Fruit fly (Drosophila melanogaster) whole organism, embryonic: ENCODE data around the gene Tsr1.

Experiments
- Ada2b ChIP-seq: fragments of 200-800 bp; sonication (Bioruptor generic); IDR thresholded peaks from 2 replicates; pipeline ENCODE4 v1.3.6; 2022; ENCODE audit warnings: missing biosample characterization, missing genetic modification characterization
- Awh ChIP-seq: fragments of 200-800 bp; sonication (Bioruptor generic); IDR thresholded peaks from 2 replicates; pipeline ENCODE4, ENCODE4 v1.3.6; 2022; ENCODE audit warnings: missing biosample characterization, missing genetic modification characterization
- Bgb ChIP-seq: fragments of 200-800 bp; sonication (Bioruptor generic); IDR thresholded peaks from 2 replicates; pipeline ENCODE4 v1.3.6; 2022; ENCODE audit warnings: missing biosample characterization, missing genetic modification characterization; ENCODE audit not compliant: partially characterized antibody
- CG1024 ChIP-seq: fragments of 200-800 bp; sonication (Bioruptor generic); IDR thresholded peaks from 2 replicates; pipeline ENCODE4 v1.3.6; 2022; ENCODE audit warnings: missing biosample characterization, missing genetic modification characterization
- CG10654 ChIP-seq: fragments of 200-800 bp; sonication (Bioruptor generic); optimal IDR thresholded peaks from 2 replicates; lab custom pipeline; 2016; ENCODE audit warnings: missing biosample characterization, missing genetic modification characterization
- CG11504 ChIP-seq: fragments of 200-800 bp; sonication (Bioruptor generic); optimal IDR thresholded peaks from 3 replicates; lab custom pipeline; 2019; ENCODE audit warnings: missing biosample characterization, mild to moderate bottlenecking, missing genetic modification characterization, moderate library complexity
- CG12391 ChIP-seq: fragments of 200-800 bp; sonication (Bioruptor generic); optimal IDR thresholded peaks from 3 replicates; lab custom pipeline; 2018; ENCODE audit warnings: missing biosample characterization, mild to moderate bottlenecking, missing genetic modification characterization, moderate library complexity
- CG14710 ChIP-seq: fragments of 200-800 bp; sonication (Bioruptor generic); optimal IDR thresholded peaks from 3 replicates; lab custom pipeline; 2019; ENCODE audit warnings: missing biosample characterization, mild to moderate bottlenecking, missing genetic modification characterization, moderate library complexity
- CG14860 ChIP-seq: fragments of 200-800 bp; sonication (Bioruptor generic); IDR thresholded peaks from 3 replicates; pipeline ENCODE4 v1.3.6; 2022; ENCODE audit warnings: missing biosample characterization, missing genetic modification characterization; ENCODE audit not compliant: partially characterized antibody
- CG15011 ChIP-seq: fragments of 200-800 bp; sonication (Bioruptor generic); optimal IDR thresholded peaks from 3 replicates; lab custom pipeline; 2018; ENCODE audit warnings: missing biosample characterization, mild to moderate bottlenecking, missing genetic modification characterization
- CG15479 ChIP-seq: fragments of 200-800 bp; sonication (Bioruptor generic); optimal IDR thresholded peaks from 3 replicates; lab custom pipeline; 2019; ENCODE audit warnings: missing biosample characterization, mild to moderate bottlenecking, missing genetic modification characterization, moderate library complexity
- CG15696 ChIP-seq: fragments of 200-800 bp; sonication (Bioruptor generic); optimal IDR thresholded peaks from 2 replicates; lab custom pipeline; 2019; ENCODE audit warnings: missing biosample characterization, mild to moderate bottlenecking, missing genetic modification characterization, moderate library complexity
- CG2116 ChIP-seq: fragments of 200-800 bp; sonication (Bioruptor generic); optimal IDR thresholded peaks from 3 replicates; lab custom pipeline; 2018; ENCODE audit warnings: missing biosample characterization, mild to moderate bottlenecking, missing genetic modification characterization
- CG32772 ChIP-seq: fragments of 200-800 bp; sonication (Bioruptor generic); IDR thresholded peaks from 2 replicates; pipeline ENCODE4 v1.3.6; 2022; ENCODE audit warnings: missing biosample characterization, missing genetic modification characterization
- CG34224 ChIP-seq: fragments of 200-800 bp; sonication (Bioruptor generic); IDR thresholded peaks from 3 replicates; pipeline ENCODE4 v1.3.6; 2022; ENCODE audit warnings: missing biosample characterization, missing genetic modification characterization; ENCODE audit not compliant: partially characterized antibody
- CG4282 ChIP-seq: fragments of 200-800 bp; sonication (Bioruptor generic); optimal IDR thresholded peaks from 2 replicates; lab custom pipeline; 2016; ENCODE audit warnings: missing biosample characterization, missing genetic modification characterization
- CG4360 ChIP-seq: fragments of 200-800 bp; sonication (Bioruptor generic); IDR thresholded peaks from 2 replicates; pipeline ENCODE4 v1.3.6; 2022; ENCODE audit warnings: missing biosample characterization, missing genetic modification characterization
- CG6683 ChIP-seq: fragments of 200-800 bp; sonication (Bioruptor generic); optimal IDR thresholded peaks from 2 replicates; lab custom pipeline; 2017; ENCODE audit warnings: missing biosample characterization, mild to moderate bottlenecking, missing genetic modification characterization, missing genetic modification reagents
- CG8281 ChIP-seq: fragments of 200-800 bp; sonication (Bioruptor generic); optimal IDR thresholded peaks from 2 replicates; lab custom pipeline; 2018; ENCODE audit warnings: missing biosample characterization, mild to moderate bottlenecking, missing genetic modification characterization, moderate library complexity
- Deaf1 ChIP-seq: fragments of 200-800 bp; optimal IDR thresholded peaks from 3 replicates; lab custom pipeline; 2019; ENCODE audit warnings: missing biosample characterization, mild to moderate bottlenecking, missing genetic modification characterization, moderate library complexity
- Dp ChIP-seq: fragments of 200-800 bp; sonication (Bioruptor generic); optimal IDR thresholded peaks from 2 replicates; lab custom pipeline; 2018; ENCODE audit warnings: missing biosample characterization, mild to moderate bottlenecking, missing genetic modification characterization, moderate library complexity
- E2f1 ChIP-seq: fragments of 200-800 bp; sonication (Bioruptor generic); IDR thresholded peaks from 2 replicates; pipeline ENCODE4 v1.3.6; 2022; ENCODE audit warnings: missing biosample characterization, missing genetic modification characterization
- ERR ChIP-seq: fragments of 200-800 bp; sonication (Bioruptor generic); optimal IDR thresholded peaks from 2 replicates; lab custom pipeline; 2016; ENCODE audit warnings: missing biosample characterization, missing genetic modification characterization
- Eip74EF ChIP-seq, 2 experiments: fragments of 200-800 bp in 1 of 2; fragments of >200 bp in 1 of 2; sonication (Bioruptor generic) in 1 of 2; optimal IDR thresholded peaks; 2 replicates each; lab custom pipeline; 2017 to 2019; ENCODE audit warnings: missing biosample characterization in 2 of 2, missing genetic modification characterization in 2 of 2, mild to moderate bottlenecking in 1 of 2, moderate library complexity in 1 of 2
- Hey ChIP-seq: fragments of 200-800 bp; sonication (Bioruptor generic); optimal IDR thresholded peaks from 3 replicates; lab custom pipeline; 2018; ENCODE audit warnings: missing biosample characterization, mild to moderate bottlenecking, missing genetic modification characterization
- Hmr ChIP-seq: fragments of 200-800 bp; sonication (Bioruptor generic); optimal IDR thresholded peaks from 3 replicates; lab custom pipeline; 2017; ENCODE audit warnings: mild to moderate bottlenecking, missing biosample characterization, missing genetic modification reagents, missing genetic modification characterization
- NFAT ChIP-seq: fragments of 200-800 bp; sonication (Bioruptor generic); IDR thresholded peaks from 2 replicates; pipeline ENCODE4 v1.3.6; 2022; ENCODE audit warnings: missing biosample characterization, missing genetic modification characterization
- amos ChIP-seq: fragments of 200-800 bp; sonication (Bioruptor generic); IDR thresholded peaks from 2 replicates; pipeline ENCODE4 v1.3.6; 2022; ENCODE audit warnings: missing biosample characterization, missing genetic modification characterization; ENCODE audit not compliant: partially characterized antibody
- bbx ChIP-seq: fragments of 200-800 bp; sonication (Bioruptor generic); IDR thresholded peaks from 2 replicates; pipeline ENCODE4 v1.3.6; 2022; ENCODE audit warnings: missing biosample characterization, missing genetic modification characterization; ENCODE audit not compliant: partially characterized antibody
- bcd ChIP-seq: fragments of 200-800 bp; sonication (Bioruptor generic); optimal IDR thresholded peaks from 2 replicates; lab custom pipeline; 2017; ENCODE audit warnings: missing biosample characterization, mild to moderate bottlenecking, missing genetic modification characterization
- bsh ChIP-seq, 2 experiments: fragments of 200-800 bp; sonication (Bioruptor generic); optimal IDR thresholded peaks; 2 replicates each; lab custom pipeline; 2017 to 2018; ENCODE audit warnings: mild to moderate bottlenecking in 2 of 2, missing biosample characterization in 2 of 2, missing genetic modification characterization in 2 of 2, moderate library complexity in 1 of 2
- cad ChIP-seq: fragments of >200 bp; optimal IDR thresholded peaks from 2 replicates; lab custom pipeline; 2017; ENCODE audit warnings: missing biosample characterization, missing genetic modification characterization
- cg ChIP-seq: fragments of 200-800 bp; sonication (Bioruptor generic); optimal IDR thresholded peaks from 3 replicates; lab custom pipeline; 2019; ENCODE audit warnings: missing biosample characterization, mild to moderate bottlenecking, missing genetic modification characterization, moderate library complexity
- crc ChIP-seq: fragments of 200-800 bp; sonication (Bioruptor generic); optimal IDR thresholded peaks from 2 replicates; lab custom pipeline; 2016; ENCODE audit warnings: missing biosample characterization, missing genetic modification characterization
- fd102C ChIP-seq: fragments of 200-800 bp; sonication (Bioruptor generic); optimal IDR thresholded peaks from 2 replicates; lab custom pipeline; 2018; ENCODE audit warnings: missing biosample characterization, mild to moderate bottlenecking, missing genetic modification characterization, moderate library complexity
- gcm2 ChIP-seq: fragments of 200-800 bp; sonication (Bioruptor generic); optimal IDR thresholded peaks from 2 replicates; lab custom pipeline; 2016; ENCODE audit warnings: missing biosample characterization, missing genetic modification characterization
- grau ChIP-seq: fragments of 200-800 bp; optimal IDR thresholded peaks from 3 replicates; lab custom pipeline; 2019; ENCODE audit warnings: missing biosample characterization, mild to moderate bottlenecking, missing genetic modification characterization, moderate library complexity
- grn ChIP-seq: fragments of 200-800 bp; sonication (Bioruptor generic); optimal IDR thresholded peaks from 3 replicates; lab custom pipeline; 2017; ENCODE audit warnings: missing biosample characterization, missing genetic modification characterization
- inv ChIP-seq: fragments of 200-800 bp; sonication (Bioruptor generic); IDR thresholded peaks from 2 replicates; pipeline ENCODE4 v1.3.6; 2022; ENCODE audit warnings: missing biosample characterization, missing genetic modification characterization; ENCODE audit not compliant: partially characterized antibody
- kay ChIP-seq: fragments of 200-800 bp; sonication (Bioruptor generic); optimal IDR thresholded peaks from 2 replicates; lab custom pipeline; 2016; ENCODE audit warnings: missing biosample characterization, missing genetic modification characterization
- lbe ChIP-seq: fragments of 200-800 bp; sonication (Bioruptor generic); optimal IDR thresholded peaks from 2 replicates; lab custom pipeline; 2016; ENCODE audit warnings: missing biosample characterization, mild to moderate bottlenecking, missing genetic modification characterization
- luna ChIP-seq: fragments of 200-800 bp; sonication (Bioruptor generic); optimal IDR thresholded peaks from 2 replicates; lab custom pipeline; 2016; ENCODE audit warnings: missing biosample characterization, missing genetic modification characterization
- nmo ChIP-seq: fragments of 200-800 bp; sonication (Bioruptor generic); optimal IDR thresholded peaks from 2 replicates; lab custom pipeline; 2018; ENCODE audit warnings: missing biosample characterization, mild to moderate bottlenecking, missing genetic modification characterization, moderate library complexity
- pb ChIP-seq: fragments of 200-800 bp; sonication (Bioruptor generic); optimal IDR thresholded peaks from 3 replicates; lab custom pipeline; 2016; ENCODE audit warnings: missing biosample characterization, missing genetic modification characterization
- run ChIP-seq: fragments of 200-800 bp; sonication (Bioruptor generic); optimal IDR thresholded peaks from 3 replicates; lab custom pipeline; 2018; ENCODE audit warnings: missing biosample characterization, mild to moderate bottlenecking, missing genetic modification characterization
- salm ChIP-seq: fragments of 200-800 bp; sonication (Bioruptor generic); optimal IDR thresholded peaks from 2 replicates; lab custom pipeline; 2018; ENCODE audit warnings: missing biosample characterization, mild to moderate bottlenecking, missing genetic modification characterization
- slou ChIP-seq: fragments of 200-800 bp; sonication (Bioruptor generic); optimal IDR thresholded peaks from 3 replicates; lab custom pipeline; 2016; ENCODE audit warnings: missing biosample characterization, missing genetic modification characterization
- sob ChIP-seq: fragments of 200-800 bp; sonication (Bioruptor generic); IDR thresholded peaks from 2 replicates; pipeline ENCODE4 v1.3.6; 2022; ENCODE audit warnings: missing biosample characterization, missing genetic modification characterization

The Tsr1 gene

DNA sequence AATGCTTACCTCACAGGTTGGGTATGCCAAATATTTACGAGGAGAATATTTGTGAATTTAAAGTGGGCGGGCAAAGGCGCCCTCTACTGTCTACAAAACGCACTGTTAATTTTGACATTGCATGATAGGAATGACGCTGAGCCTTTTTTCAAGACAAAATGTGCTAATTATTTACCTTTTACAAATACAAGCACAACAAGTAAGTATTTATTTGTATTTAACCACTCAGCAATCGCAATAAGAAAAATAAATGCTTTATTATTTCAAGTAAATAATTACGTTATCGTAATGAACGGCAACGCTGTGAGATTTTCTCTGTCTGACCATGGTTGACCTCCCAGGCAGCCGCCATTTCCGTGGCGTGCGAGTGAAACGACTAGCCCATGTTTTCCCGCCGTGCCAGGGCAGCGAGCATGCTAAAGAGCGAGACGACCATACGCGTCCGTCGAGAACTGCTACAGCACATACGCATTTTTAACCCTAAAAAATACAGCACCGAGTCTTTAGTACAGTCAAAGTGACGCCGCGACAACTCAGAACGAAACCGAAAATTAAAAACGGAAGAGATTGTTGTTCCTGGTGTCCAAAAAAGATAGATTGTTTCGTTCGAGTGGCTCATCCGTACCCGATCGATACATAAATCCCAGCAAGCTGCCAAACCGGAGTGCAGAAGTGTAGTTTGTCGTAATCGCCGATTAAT lies 49.2 kb upstream of the Tsr1 start, which contains the start of the genes CG12974 and pzg (continued):
- TF ChIP-seq slou (GFP tag; lab: Kevin White, UChicago), result peak; percentile 46
- peak; percentile 29 for TF ChIP-seq CG15479 (GFP tag; lab: Kevin White, UChicago)
- peak; percentile 19 for TF ChIP-seq luna (GFP tag; lab: Kevin White, UChicago)
- TF ChIP-seq CG4282 (GFP tag; lab: Kevin White, UChicago), result peak; percentile 68
- peak; percentile 89 for TF ChIP-seq Dp (GFP tag; lab: Kevin White, UChicago)
- TF ChIP-seq CG10654 (GFP tag; lab: Kevin White, UChicago), result peak; percentile 67
- TF ChIP-seq CG4360 (GFP tag; lab: Robert Waterston, UW), result peak; percentile 18; the same call in 1 of the 2 replicates
- TF ChIP-seq Ada2b (GFP tag; lab: Robert Waterston, UW), result peak; percentile 78
- no peak for TF ChIP-seq crc (GFP tag; lab: Kevin White, UChicago)
- peak; percentile 69 for TF ChIP-seq CG2116 (GFP tag; lab: Kevin White, UChicago)
- no peak for TF ChIP-seq CG1024 (GFP tag; lab: Robert Waterston, UW)
- TF ChIP-seq cad (GFP tag; lab: Kevin White, UChicago), result no peak
- no peak for TF ChIP-seq CG6683 (GFP tag; lab: Kevin White, UChicago)
- TF ChIP-seq CG32772 (GFP tag; lab: Robert Waterston, UW), result peak; percentile 87
- TF ChIP-seq Awh (GFP tag; lab: Robert Waterston, UW), result peak; percentile 21; the same call in 1 of the 2 replicates
- no peak for TF ChIP-seq CG8281 (tag; lab: Kevin White, UChicago)
- peak; percentile 70 for TF ChIP-seq Hey (tag; lab: Kevin White, UChicago)
- peak; percentile 60; the same call in 1 of the 2 replicates for TF ChIP-seq bbx (GFP tag; lab: Robert Waterston, UW)
- TF ChIP-seq fd102C (GFP tag; lab: Kevin White, UChicago), result no peak
- peak in 1 of 2 experiments; percentile 5 for TF ChIP-seq Eip74EF (GFP tag; optimal IDR thresholded peaks at IDR 0.05; lab: Kevin White, UChicago)
- peak; percentile 82 for TF ChIP-seq E2f1 (GFP tag; lab: Robert Waterston, UW)
- TF ChIP-seq inv, result peak; percentile 85
- TF ChIP-seq salm (tag; lab: Kevin White, UChicago), result peak; percentile 15
- TF ChIP-seq CG14710 (tag; lab: Kevin White, UChicago), result peak; percentile 93
- peak; percentile 83 for TF ChIP-seq Hmr (GFP tag; lab: Kevin White, UChicago)
- TF ChIP-seq kay (GFP tag; lab: Kevin White, UChicago), result peak; percentile 10
- peak; percentile 86 for TF ChIP-seq CG12391 (tag; lab: Kevin White, UChicago)
- TF ChIP-seq CG34224 (GFP tag; lab: Robert Waterston, UW), result peak; percentile 69; the same call in 1 of the 3 replicates
- TF ChIP-seq CG15011 (GFP tag; lab: Kevin White, UChicago), result peak; percentile 63
- TF ChIP-seq CG11504 (tag; lab: Kevin White, UChicago), result peak; percentile 74
- TF ChIP-seq sob (GFP tag; lab: Robert Waterston, UW), result peak; percentile 93
- TF ChIP-seq pb (GFP tag; lab: Kevin White, UChicago), result peak; percentile 39
- TF ChIP-seq CG15696, result peak; percentile 94
- peak; percentile 78 for TF ChIP-seq grau (tag; lab: Kevin White, UChicago)
- TF ChIP-seq lbe (GFP tag; lab: Kevin White, UChicago), result peak; percentile 15
- TF ChIP-seq cg, result no peak
- TF ChIP-seq run, result no peak
- peak in 1 of 2 experiments; percentile 69 for TF ChIP-seq bsh (GFP tag; optimal IDR thresholded peaks at IDR 0.05; lab: Kevin White, UChicago)
- TF ChIP-seq ERR (GFP tag; lab: Kevin White, UChicago), result peak; percentile 79
- TF ChIP-seq grn (GFP tag; lab: Kevin White, UChicago), result no peak
- TF ChIP-seq Bgb (GFP tag; lab: Robert Waterston, UW), result peak; percentile 74; the same call in 1 of the 2 replicates
- TF ChIP-seq Deaf1, result no peak
- TF ChIP-seq CG14860 (GFP tag; lab: Robert Waterston, UW), result peak; percentile 73
- peak; percentile 87 for TF ChIP-seq bcd
- TF ChIP-seq NFAT (GFP tag; lab: Robert Waterston, UW), result peak; percentile 58
- peak; percentile 66; the same call in 1 of the 2 replicates for TF ChIP-seq amos (GFP tag; lab: Robert Waterston, UW)
- TF ChIP-seq gcm2 (GFP tag; lab: Kevin White, UChicago), result peak; percentile 28
- peak; percentile 94 for TF ChIP-seq nmo (GFP tag; lab: Kevin White, UChicago)
